Fruit fly (Drosophila melanogaster): Measurements from ENCODE around the gene Gbeta5.

DNA sequence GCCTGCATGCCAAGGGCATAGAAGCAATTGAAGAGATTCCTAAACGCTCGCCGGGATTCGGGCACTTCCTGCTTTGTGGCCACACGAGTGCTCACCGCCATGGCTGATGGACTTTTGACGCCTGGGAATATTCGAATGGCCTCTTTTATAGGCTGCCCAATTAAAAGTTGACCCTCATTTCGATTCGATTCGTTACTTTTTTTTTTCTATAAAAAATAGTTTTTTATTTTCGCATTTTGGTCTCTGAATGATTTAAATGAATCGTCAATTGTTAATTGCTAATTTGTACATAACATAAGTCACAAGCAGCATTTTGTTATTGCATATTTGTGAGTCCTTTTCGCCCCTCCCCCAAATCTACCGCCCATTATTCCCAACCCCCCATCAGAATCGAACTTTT lies 13.5 kb upstream of the Gbeta5 start, which contains the start of gene Or7a:
- no peak for TF ChIP-seq CG3407 (GFP tag; optimal IDR thresholded peaks at IDR 0.05)
- no peak for TF ChIP-seq seq (GFP tag; IDR thresholded peaks at IDR 0.05)
- TF ChIP-seq toy (GFP tag; IDR thresholded peaks at IDR 0.05), result no peak
- TF ChIP-seq Deaf1 (tag; optimal IDR thresholded peaks at IDR 0.05), result no peak
- TF ChIP-seq CG8290 (GFP tag; optimal IDR thresholded peaks at IDR 0.05), result no peak
- TF ChIP-seq CG8290 (tag; optimal IDR thresholded peaks at IDR 0.05), result no peak
- TF ChIP-seq jumu (GFP tag; optimal IDR thresholded peaks at IDR 0.05), result no peak

Data from whole organism, embryonic.